Worm (Caenorhabditis elegans) whole organism, L3 larva: Measurements from ENCODE around the gene srb-12.
"Not testable (repeated sequence)": the region's sequence is repeated elsewhere in the genome, so short reads cannot be mapped to it uniquely, and the experiment has no call there.

Source experiments
- ZK546.5 ChIP-seq: sonication (generic microtip); optimal IDR thresholded peaks from 2 replicates; lab custom pipeline; 2017; ENCODE audit warnings: missing biosample characterization, missing genetic modification characterization
- ama-1 ChIP-seq: fragments of 150-350 bp; optimal IDR thresholded peaks from 2 replicates; lab custom pipeline; 2018
- ceh-16 ChIP-seq: sonication (generic microtip); optimal IDR thresholded peaks from 2 replicates; lab custom pipeline; 2017; ENCODE audit warnings: missing biosample characterization, missing genetic modification characterization
- ceh-28 ChIP-seq: fragments of 150-350 bp; optimal IDR thresholded peaks from 2 replicates; lab custom pipeline; 2014; ENCODE audit warnings: missing biosample characterization, missing genetic modification reagents, missing genetic modification characterization
- ceh-82 ChIP-seq: fragments of 150-350 bp; optimal IDR thresholded peaks from 2 replicates; lab custom pipeline; 2014; ENCODE audit warnings: missing biosample characterization, missing genetic modification characterization
- ceh-9 ChIP-seq: sonication (generic microtip); optimal IDR thresholded peaks from 2 replicates; lab custom pipeline; 2018; ENCODE audit warnings: missing biosample characterization, missing genetic modification characterization
- daf-12 ChIP-seq: fragments of 150-350 bp; optimal IDR thresholded peaks from 2 replicates; lab custom pipeline; 2014; ENCODE audit warnings: missing biosample characterization, missing genetic modification reagents, missing genetic modification characterization
- egl-27 ChIP-seq: sonication (generic microtip); optimal IDR thresholded peaks from 4 replicates; lab custom pipeline; 2017; ENCODE audit warnings: missing biosample characterization, missing genetic modification reagents, missing genetic modification characterization
- egl-5 ChIP-seq: fragments of 150-350 bp; optimal IDR thresholded peaks from 2 replicates; lab custom pipeline; 2017; ENCODE audit warnings: missing biosample characterization, missing genetic modification reagents, missing genetic modification characterization, inconsistent platforms
- elt-1 ChIP-seq: fragments of 150-350 bp; optimal IDR thresholded peaks from 2 replicates; lab custom pipeline; 2014; ENCODE audit warnings: missing biosample characterization, missing genetic modification characterization
- elt-2 ChIP-seq: sonication (generic microtip); optimal IDR thresholded peaks from 2 replicates; lab custom pipeline; 2016; ENCODE audit warnings: missing genetic modification reagents, mild to moderate bottlenecking, missing genetic modification characterization, missing compliant biosample characterization
- elt-3 ChIP-seq, 3 experiments: fragments of 150-350 bp in 1 of 3; sonication (generic microtip) in 2 of 3; optimal IDR thresholded peaks; 2 replicates in 2 of 3; 4 replicates in 1 of 3; lab custom pipeline; 2014 to 2017; ENCODE audit warnings: missing biosample characterization in 3 of 3, missing genetic modification characterization in 3 of 3
- eor-1 ChIP-seq, 2 experiments: fragments of 150-350 bp; optimal IDR thresholded peaks; 2 replicates each; lab custom pipeline; 2014 to 2018; ENCODE audit warnings: missing biosample characterization in 2 of 2, missing genetic modification characterization in 2 of 2
- fkh-2 ChIP-seq: fragments of 150-350 bp; optimal IDR thresholded peaks from 2 replicates; lab custom pipeline; 2014; ENCODE audit warnings: missing biosample characterization, missing genetic modification reagents, missing genetic modification characterization
- fos-1 ChIP-seq: fragments of 150-350 bp; optimal IDR thresholded peaks from 2 replicates; lab custom pipeline; 2014; ENCODE audit warnings: missing biosample characterization, missing genetic modification characterization
- hmg-11 ChIP-seq: sonication (generic microtip); optimal IDR thresholded peaks from 2 replicates; lab custom pipeline; 2016; ENCODE audit warnings: missing genetic modification characterization, missing compliant biosample characterization
- jun-1 ChIP-seq: fragments of 150-350 bp; optimal IDR thresholded peaks from 2 replicates; lab custom pipeline; 2014; ENCODE audit warnings: missing biosample characterization, missing genetic modification reagents, missing genetic modification characterization
- lin-15B ChIP-seq: fragments of 150-350 bp; optimal IDR thresholded peaks from 2 replicates; lab custom pipeline; 2014; ENCODE audit warnings: missing biosample characterization, missing genetic modification characterization
- lsy-12 ChIP-seq: sonication (generic microtip); optimal IDR thresholded peaks from 2 replicates; lab custom pipeline; 2016; ENCODE audit warnings: mild to moderate bottlenecking, missing genetic modification characterization, missing compliant biosample characterization
- mml-1 ChIP-seq: fragments of 150-350 bp; sonication (generic microtip); optimal IDR thresholded peaks from 3 replicates; lab custom pipeline; 2014; ENCODE audit warnings: missing biosample characterization, missing genetic modification characterization
- nfya-1 ChIP-seq: sonication (generic microtip); optimal IDR thresholded peaks from 2 replicates; lab custom pipeline; 2017; ENCODE audit warnings: missing genetic modification characterization, mild to moderate bottlenecking, missing compliant biosample characterization, antibody characterized with exemption, moderate library complexity; ENCODE audit not compliant: insufficient read depth
- nhr-11 ChIP-seq: fragments of 150-350 bp; optimal IDR thresholded peaks from 2 replicates; lab custom pipeline; 2014; ENCODE audit warnings: missing biosample characterization, missing genetic modification characterization
- nhr-12 ChIP-seq: fragments of 150-350 bp; optimal IDR thresholded peaks from 2 replicates; lab custom pipeline; 2014; ENCODE audit warnings: missing biosample characterization, missing genetic modification characterization
- nhr-23 ChIP-seq: fragments of 150-350 bp; optimal IDR thresholded peaks from 2 replicates; lab custom pipeline; 2014; ENCODE audit warnings: missing biosample characterization, missing genetic modification reagents, missing genetic modification characterization
- nhr-25 ChIP-seq: sonication (generic microtip); optimal IDR thresholded peaks from 2 replicates; lab custom pipeline; 2017; ENCODE audit warnings: missing biosample characterization, missing genetic modification characterization
- nhr-28 ChIP-seq: fragments of 150-350 bp; optimal IDR thresholded peaks from 2 replicates; lab custom pipeline; 2014; ENCODE audit warnings: missing biosample characterization, missing genetic modification characterization
- nhr-43 ChIP-seq: sonication (generic microtip); optimal IDR thresholded peaks from 2 replicates; lab custom pipeline; 2016; ENCODE audit warnings: mild to moderate bottlenecking, missing genetic modification characterization, missing compliant biosample characterization; ENCODE audit not compliant: poor library complexity, severe bottlenecking
- nhr-67 ChIP-seq: fragments of 150-350 bp; optimal IDR thresholded peaks from 2 replicates; lab custom pipeline; 2014; ENCODE audit warnings: missing biosample characterization, missing genetic modification characterization
- nhr-76 ChIP-seq: fragments of 150-350 bp; sonication (generic microtip); optimal IDR thresholded peaks from 5 replicates; lab custom pipeline; 2014; ENCODE audit warnings: missing biosample characterization, missing genetic modification characterization
- nhr-77 ChIP-seq: fragments of 150-350 bp; optimal IDR thresholded peaks from 2 replicates; lab custom pipeline; 2014; ENCODE audit warnings: missing biosample characterization, missing genetic modification characterization
- pha-4 ChIP-seq: fragments of 150-350 bp; optimal IDR thresholded peaks from 2 replicates; lab custom pipeline; 2014; ENCODE audit warnings: missing biosample characterization, missing genetic modification reagents, missing genetic modification characterization
- pqm-1 ChIP-seq: fragments of 150-350 bp; optimal IDR thresholded peaks from 2 replicates; lab custom pipeline; 2017; ENCODE audit warnings: missing biosample characterization, missing genetic modification characterization, inconsistent platforms
- sea-2 ChIP-seq: fragments of 150-350 bp; sonication (generic microtip); optimal IDR thresholded peaks from 4 replicates; lab custom pipeline; 2014; ENCODE audit warnings: missing biosample characterization, missing genetic modification reagents, missing genetic modification characterization
- skn-1 ChIP-seq: fragments of 150-350 bp; optimal IDR thresholded peaks from 2 replicates; lab custom pipeline; 2014; ENCODE audit warnings: missing biosample characterization, missing genetic modification characterization
- snpc-4 ChIP-seq: fragments of 150-350 bp; optimal IDR thresholded peaks from 2 replicates; lab custom pipeline; 2014; ENCODE audit warnings: missing biosample characterization, missing genetic modification characterization
- tbx-2 ChIP-seq: sonication (generic microtip); optimal IDR thresholded peaks from 2 replicates; lab custom pipeline; 2016; ENCODE audit warnings: mild to moderate bottlenecking, missing genetic modification characterization, missing compliant biosample characterization
- unc-39 ChIP-seq: sonication (generic microtip); optimal IDR thresholded peaks from 4 replicates; lab custom pipeline; 2017; ENCODE audit warnings: missing biosample characterization, missing genetic modification characterization
- unc-62 ChIP-seq: fragments of 150-350 bp; sonication (generic microtip); optimal IDR thresholded peaks from 4 replicates; lab custom pipeline; 2014; ENCODE audit warnings: missing biosample characterization, missing genetic modification reagents, missing genetic modification characterization
- ztf-11 ChIP-seq: fragments of 150-350 bp; optimal IDR thresholded peaks from 2 replicates; lab custom pipeline; 2014; ENCODE audit warnings: missing biosample characterization, missing genetic modification characterization
- ztf-4 ChIP-seq: fragments of 150-350 bp; optimal IDR thresholded peaks from 2 replicates; lab custom pipeline; 2014; ENCODE audit warnings: missing biosample characterization, missing genetic modification characterization

The srb-12 gene

DNA sequence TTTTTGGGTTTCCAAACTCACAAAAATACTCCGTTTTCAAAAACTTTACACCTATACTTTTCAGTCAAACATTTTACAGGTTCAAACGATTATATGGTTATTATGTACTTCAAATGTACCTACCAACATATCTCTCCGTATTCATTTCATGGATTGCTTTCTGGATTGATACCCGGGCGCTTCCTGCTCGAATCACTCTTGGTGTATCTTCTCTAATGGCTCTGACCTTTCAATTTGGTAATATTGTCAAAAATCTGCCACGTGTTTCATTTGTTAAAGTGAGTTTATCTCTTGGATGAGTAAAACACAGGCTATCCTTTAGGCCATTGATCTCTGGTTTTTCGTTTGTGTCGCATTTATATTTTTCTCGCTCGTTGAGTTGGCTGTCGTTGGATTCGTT, 22.6 kb downstream of the srb-12 start:
- TF ChIP-seq sea-2: no peak
- TF ChIP-seq nhr-28: no peak
- no peak for TF ChIP-seq fos-1
- TF ChIP-seq nhr-25 (tag; lab: Kevin White, UChicago): no peak
- TF ChIP-seq ceh-9 (tag; lab: Kevin White, UChicago): no peak
- no peak for TF ChIP-seq ZK546.5 (tag; lab: Kevin White, UChicago)
- no peak for TF ChIP-seq daf-12
- TF ChIP-seq ceh-82: no peak
- TF ChIP-seq nhr-43 (tag; lab: Kevin White, UChicago): no peak
- TF ChIP-seq egl-5 (tag; lab: Kevin White, UChicago): no peak
- no peak for TF ChIP-seq ztf-11 (tag; lab: Kevin White, UChicago)
- TF ChIP-seq snpc-4 (tag; lab: Kevin White, UChicago): no peak
- TF ChIP-seq skn-1 (tag; lab: Kevin White, UChicago): no peak
- no peak for TF ChIP-seq nfya-1
- TF ChIP-seq ztf-4 (tag; lab: Kevin White, UChicago): no peak
- no peak for TF ChIP-seq elt-3 (tag; optimal IDR thresholded peaks at IDR 0.05; lab: Kevin White, UChicago)
- TF ChIP-seq lsy-12 (tag; lab: Kevin White, UChicago): no peak
- no peak for TF ChIP-seq unc-39 (tag; lab: Kevin White, UChicago)
- TF ChIP-seq nhr-23 (tag; lab: Kevin White, UChicago): no peak
- TF ChIP-seq nhr-76 (tag; lab: Kevin White, UChicago): no peak

DNA sequence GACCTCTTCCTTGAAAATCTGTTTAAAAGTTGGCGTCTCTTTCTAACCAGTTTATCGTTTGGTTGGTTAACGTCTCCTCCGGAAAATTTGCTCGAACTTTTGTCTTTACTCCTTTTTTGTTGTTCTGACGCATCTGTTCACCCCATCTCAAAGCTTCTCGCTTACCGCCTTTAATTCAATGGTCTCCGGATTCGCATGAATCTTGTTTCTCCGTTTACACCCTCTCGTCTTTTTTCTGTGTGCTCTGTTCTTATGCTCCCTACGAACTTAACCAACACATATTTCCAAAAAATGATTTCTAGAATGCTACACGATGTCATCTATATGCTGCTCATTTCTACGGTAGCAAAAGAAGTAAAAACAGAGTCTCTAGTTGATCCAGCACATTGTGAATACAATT, 24.4 kb downstream of the srb-12 start, which contains the start of gene lgc-56:
lgc-56 (plus strand) TSS at position 301 of the 400 bp plus-strand sequence.
- TF ChIP-seq elt-1 (tag; lab: Kevin White, UChicago) (no peak), nhr-11 (tag; lab: Kevin White, UChicago) (no peak), pqm-1 (no peak), ama-1 (no peak), tbx-2 (tag; lab: Kevin White, UChicago) (no peak)

DNA sequence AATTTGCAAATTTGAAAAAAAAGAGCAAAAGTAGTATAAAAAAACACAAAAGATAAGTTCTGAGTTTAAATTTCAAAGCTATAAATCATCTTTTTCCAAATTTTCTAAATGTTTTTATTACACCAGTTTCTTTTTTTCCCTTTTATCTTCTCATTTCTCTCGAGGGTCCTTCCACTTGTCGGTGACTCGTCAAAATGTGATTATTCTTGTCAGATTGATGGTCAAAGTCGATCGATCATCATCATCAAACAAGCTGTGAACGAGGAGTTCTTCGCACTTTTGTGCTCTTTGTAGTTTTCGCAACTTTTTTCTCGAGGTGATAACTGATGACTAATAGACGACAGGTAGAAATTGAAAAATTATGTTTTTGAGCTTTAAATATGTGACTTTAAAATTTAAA, 33.8 kb downstream of the srb-12 start:
- TF ChIP-seq egl-27: no peak
- no peak for TF ChIP-seq daf-12
- no peak for TF ChIP-seq ama-1
- TF ChIP-seq unc-62 (GFP tag; lab: Kevin White, UChicago): peak; percentile 72
- TF ChIP-seq elt-2 (tag; lab: Kevin White, UChicago): no peak

- TF ChIP-seq hmg-11 (no peak), elt-1 (tag; lab: Kevin White, UChicago) (no peak), daf-12 (no peak), pha-4 (tag; lab: Kevin White, UChicago) (no peak), nhr-11 (tag; lab: Kevin White, UChicago) (no peak), nhr-67 (tag; lab: Kevin White, UChicago) (no peak), pqm-1 (no peak), unc-39 (tag; lab: Kevin White, UChicago) (no peak), eor-1 (tag; optimal IDR thresholded peaks at IDR 0.05; lab: Kevin White, UChicago) (no peak), ztf-11 (tag; lab: Kevin White, UChicago) (no peak), mml-1 (tag; lab: Kevin White, UChicago) (no peak), ama-1 (no peak)
These were observed 38.7 kb downstream of the srb-12 start, which contains the start of gene srsy-1 for ce11 chrII:5115733-5116132. Gene srsy-1, plus strand, starts transcription at chrII:5116033.

- not testable (repeated sequence) for TF ChIP-seq pha-4 (tag; lab: Kevin White, UChicago); fos-1; fkh-2 (tag; lab: Kevin White, UChicago)
These were observed 39.2 kb downstream of the srb-12 start, which contains the start of gene msp-74 for ce11 chrII:5115235-5115634. Gene msp-74, minus strand, starts transcription at chrII:5115335.

DNA sequence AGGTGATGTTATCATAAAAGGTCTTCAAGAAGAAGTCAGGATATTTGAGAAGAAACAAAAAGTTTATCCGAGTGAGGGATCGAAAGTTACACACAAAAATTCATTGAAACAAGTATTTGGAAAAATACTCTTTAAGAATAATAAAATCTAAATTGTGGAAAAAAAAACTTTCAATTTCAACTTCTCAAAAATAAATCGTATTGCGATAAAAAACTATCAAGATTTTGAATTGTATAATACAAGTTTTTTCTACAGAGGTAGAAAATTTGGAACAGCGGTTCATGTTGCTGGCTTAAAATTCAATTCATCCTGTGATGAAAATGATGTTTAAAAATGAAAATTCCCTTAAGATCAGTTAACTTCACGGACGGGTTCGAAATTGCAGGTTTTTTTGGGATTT, 42.4 kb downstream of the srb-12 start, which contains the start of gene F09C12.8:
F09C12.8 (plus strand) TSS at position 301 of the 400 bp plus-strand sequence.
- TF ChIP-seq lin-15B (tag; lab: Kevin White, UChicago) (no peak), tbx-2 (tag; lab: Kevin White, UChicago) (no peak), jun-1 (no peak), nhr-12 (tag; lab: Kevin White, UChicago) (no peak), nhr-77 (tag; lab: Kevin White, UChicago) (no peak), ceh-28 (tag; lab: Kevin White, UChicago) (no peak), eor-1 (tag; optimal IDR thresholded peaks at IDR 0.05; lab: Kevin White, UChicago) (no peak), ceh-16 (tag; lab: Kevin White, UChicago) (no peak), egl-5 (tag; lab: Kevin White, UChicago) (no peak), snpc-4 (tag; lab: Kevin White, UChicago) (no peak), nhr-67 (tag; lab: Kevin White, UChicago) (no peak), pha-4 (tag; lab: Kevin White, UChicago) (no peak), skn-1 (tag; lab: Kevin White, UChicago) (no peak), ztf-11 (tag; lab: Kevin White, UChicago) (no peak), nhr-43 (tag; lab: Kevin White, UChicago) (no peak)
- TF ChIP-seq, all 47 proteins: peak for 0
